Worm (Caenorhabditis elegans) whole organism, L1 larva: ENCODE data around the gene gpa-18.

Source experiments
- fos-1 ChIP-seq: fragments of 150-350 bp; optimal IDR thresholded peaks from 2 replicates; lab custom pipeline; 2014; ENCODE audit warnings: missing biosample characterization, missing genetic modification characterization
- lin-14 ChIP-seq: fragments of 200-800 bp; sonication (Bioruptor generic); optimal IDR thresholded peaks from 2 replicates; lab custom pipeline; 2018; ENCODE audit warnings: mild to moderate bottlenecking, missing genetic modification characterization, moderate library complexity, missing compliant biosample characterization
- lin-39 ChIP-seq: fragments of 150-350 bp; optimal IDR thresholded peaks from 2 replicates; lab custom pipeline; 2014; ENCODE audit warnings: missing biosample characterization, missing genetic modification reagents, missing genetic modification characterization
- mdl-1 ChIP-seq, 2 experiments: fragments of 150-350 bp; optimal IDR thresholded peaks; 2 replicates each; lab custom pipeline; 2014 to 2017; ENCODE audit warnings: missing biosample characterization in 2 of 2, missing genetic modification characterization in 2 of 2, inconsistent platforms in 1 of 2
- zag-1 ChIP-seq: fragments of 150-350 bp; optimal IDR thresholded peaks from 2 replicates; lab custom pipeline; 2014; ENCODE audit warnings: missing biosample characterization, missing genetic modification characterization

DNA sequence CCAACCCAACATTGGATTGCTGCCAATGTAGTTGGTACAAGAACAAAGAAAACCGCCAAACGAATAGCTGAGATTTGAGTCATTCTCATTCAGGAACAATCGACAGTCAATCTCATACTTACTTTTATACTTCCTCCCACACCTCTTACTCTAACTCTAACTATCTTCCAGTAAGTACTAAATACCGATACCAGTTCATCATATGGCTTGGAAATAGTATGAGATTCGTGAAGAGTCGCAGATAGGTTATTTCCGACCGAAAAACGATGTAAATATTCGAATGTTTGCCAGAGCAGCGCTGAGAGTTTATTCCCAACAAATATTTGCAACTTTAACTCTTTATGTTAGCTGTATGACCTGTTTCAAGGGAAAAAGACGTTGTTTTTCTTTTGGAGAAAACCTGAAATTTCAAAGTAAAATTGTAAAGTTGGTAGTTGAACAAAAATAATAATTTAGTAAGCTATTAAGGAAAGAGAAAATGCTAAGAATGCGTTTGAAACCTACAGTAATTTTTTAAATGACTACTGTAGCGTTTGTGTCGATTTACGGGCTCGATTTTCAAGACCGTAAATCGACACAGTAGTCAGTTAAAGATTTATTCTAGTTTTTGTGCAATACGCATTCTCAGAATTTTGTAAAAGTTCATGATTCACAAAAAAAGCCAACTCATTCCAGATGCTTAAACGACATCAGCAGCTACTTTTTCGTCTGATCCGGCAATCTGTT, 8.8 kb downstream of the gpa-18 start, which contains the start of the genes W03F8.6 and mtrf-1L:
- TF ChIP-seq lin-14 (GFP tag; lab: Kevin White, UChicago) (no peak), mdl-1 (tag; optimal IDR thresholded peaks at IDR 0.05; lab: Kevin White, UChicago) (no peak), zag-1 (no peak), fos-1 (tag; lab: Kevin White, UChicago) (no peak), lin-39 (no peak)
